Fruit fly (Drosophila melanogaster): Measurements from ENCODE around the gene CG42587.
"Not testable (repeated sequence)": the region's sequence is repeated elsewhere in the genome, so short reads cannot be mapped to it uniquely, and the experiment has no call there.

DNA sequence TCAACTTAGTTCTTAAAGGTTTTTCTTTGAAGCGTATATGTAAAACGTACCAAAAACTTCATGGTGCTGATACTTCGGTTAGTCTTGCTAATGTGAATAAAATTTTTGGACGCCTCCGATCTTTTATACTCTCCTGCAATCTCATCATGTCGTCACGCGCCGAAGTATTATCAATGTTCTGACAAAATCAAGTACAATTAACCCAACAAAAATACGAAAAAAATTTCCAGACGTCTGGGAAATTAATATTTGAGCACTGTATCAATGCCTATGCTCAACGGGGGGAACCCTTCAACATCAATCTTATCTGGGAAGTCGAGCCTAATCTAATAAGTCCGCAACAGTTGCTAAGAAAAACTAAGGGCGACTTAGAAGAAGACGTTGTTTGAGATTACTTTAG lies 7.3 kb downstream of the CG42587 start, which contains the start of gene CG31775:
- TF ChIP-seq disco-r (GFP tag; optimal IDR thresholded peaks at IDR 0.05); CG6683 (GFP tag; optimal IDR thresholded peaks at IDR 0.05); vvl (GFP tag; IDR thresholded peaks at IDR 0.05); chm (GFP tag; IDR thresholded peaks at IDR 0.05); Hey (tag; optimal IDR thresholded peaks at IDR 0.05); kah (GFP tag; optimal IDR thresholded peaks at IDR 0.05); sens-2 (GFP tag; IDR thresholded peaks at IDR 0.05); pum (GFP tag; optimal IDR thresholded peaks at IDR 0.05); fu2 (GFP tag; optimal IDR thresholded peaks at IDR 0.05); repo (GFP tag; optimal IDR thresholded peaks at IDR 0.05); br (optimal IDR thresholded peaks at IDR 0.05): not testable (repeated sequence)

All from whole organism, embryonic.